Worm (Caenorhabditis elegans): Measurements from ENCODE around the gene clp-4.

DNA sequence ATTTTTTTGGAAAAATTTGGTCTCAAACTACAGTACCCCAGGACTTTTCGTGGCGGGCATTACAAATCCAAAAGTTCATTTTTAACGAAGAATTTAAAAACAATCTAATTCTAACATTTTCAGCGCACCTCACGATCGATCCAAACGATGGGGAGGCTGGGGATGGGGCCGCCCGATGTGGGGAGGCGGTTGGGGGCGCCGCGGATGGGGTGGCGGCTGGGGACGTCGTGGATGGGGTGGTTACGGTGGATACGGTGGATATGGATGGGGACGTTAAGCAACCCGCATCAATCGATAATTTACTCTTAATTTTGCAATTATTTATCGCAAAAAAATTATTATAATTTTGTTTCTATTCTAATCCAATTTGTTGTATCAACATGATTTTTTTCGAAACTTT lies 53.7 kb downstream of the clp-4 start:
- TF ChIP-seq flt-1 (GFP tag; IDR thresholded peaks at IDR 0.05) (no peak), ztf-23 (GFP tag; IDR thresholded peaks at IDR 0.05) (no peak)
